Fruit fly (Drosophila melanogaster) whole organism, embryonic: ENCODE results near the gene Acp63F.

Experiments used
- B-H2 ChIP-seq: fragments of 200-800 bp; sonication (Bioruptor generic); optimal IDR thresholded peaks from 2 replicates; lab custom pipeline; 2018; ENCODE audit warnings: missing biosample characterization, mild to moderate bottlenecking, missing genetic modification characterization
- Blimp-1 ChIP-seq: fragments of 200-800 bp; sonication (Bioruptor generic); optimal IDR thresholded peaks from 3 replicates; lab custom pipeline; 2018; ENCODE audit warnings: missing biosample characterization, missing genetic modification characterization, mild to moderate bottlenecking, moderate library complexity, missing genetic modification reagents
- CG10147 ChIP-seq: fragments of 200-800 bp; sonication (Bioruptor generic); optimal IDR thresholded peaks from 2 replicates; lab custom pipeline; 2019; ENCODE audit warnings: missing biosample characterization, mild to moderate bottlenecking, missing genetic modification characterization, moderate library complexity
- CG10267 ChIP-seq: fragments of 200-800 bp; sonication (Bioruptor generic); optimal IDR thresholded peaks from 2 replicates; lab custom pipeline; 2018; ENCODE audit warnings: missing biosample characterization, mild to moderate bottlenecking, missing genetic modification characterization, moderate library complexity
- CG12236 ChIP-seq: fragments of 200-800 bp; sonication (Bioruptor generic); optimal IDR thresholded peaks from 2 replicates; lab custom pipeline; 2016; ENCODE audit warnings: missing biosample characterization, missing genetic modification characterization
- CG12391 ChIP-seq: fragments of 200-800 bp; sonication (Bioruptor generic); optimal IDR thresholded peaks from 3 replicates; lab custom pipeline; 2018; ENCODE audit warnings: missing biosample characterization, mild to moderate bottlenecking, missing genetic modification characterization, moderate library complexity
- CG13894 ChIP-seq: fragments of 200-800 bp; sonication (Bioruptor generic); optimal IDR thresholded peaks from 3 replicates; lab custom pipeline; 2018; ENCODE audit warnings: missing biosample characterization, mild to moderate bottlenecking, missing genetic modification characterization, moderate library complexity
- CG18011 ChIP-seq: fragments of 200-800 bp; sonication (Bioruptor generic); optimal IDR thresholded peaks from 2 replicates; lab custom pipeline; 2017; ENCODE audit warnings: missing biosample characterization, missing genetic modification characterization, mild to moderate bottlenecking, moderate library complexity, missing genotype
- CG18476 ChIP-seq: fragments of 200-800 bp; sonication (Bioruptor generic); optimal IDR thresholded peaks from 2 replicates; lab custom pipeline; 2016; ENCODE audit warnings: missing biosample characterization, mild to moderate bottlenecking, missing genetic modification characterization
- CG32532 ChIP-seq: fragments of 200-800 bp; sonication (Bioruptor generic); IDR thresholded peaks from 2 replicates; pipeline ENCODE4 v1.3.6; 2022; ENCODE audit warnings: missing biosample characterization, missing genetic modification characterization
- CG3995 ChIP-seq: fragments of 200-800 bp; sonication (Bioruptor generic); optimal IDR thresholded peaks from 3 replicates; lab custom pipeline; 2016; ENCODE audit warnings: missing biosample characterization, missing genetic modification characterization
- CG4282 ChIP-seq: fragments of 200-800 bp; sonication (Bioruptor generic); optimal IDR thresholded peaks from 2 replicates; lab custom pipeline; 2016; ENCODE audit warnings: missing biosample characterization, missing genetic modification characterization
- CG5245 ChIP-seq: fragments of 200-800 bp; sonication (Bioruptor generic); optimal IDR thresholded peaks from 3 replicates; lab custom pipeline; 2016; ENCODE audit warnings: missing biosample characterization, missing genetic modification characterization
- CG5953 ChIP-seq: fragments of 200-800 bp; sonication (Bioruptor generic); IDR thresholded peaks from 2 replicates; pipeline ENCODE4 v1.3.6; 2022; ENCODE audit warnings: missing biosample characterization, missing genetic modification characterization
- CG6272 ChIP-seq: fragments of 200-800 bp; sonication (Bioruptor generic); IDR thresholded peaks from 2 replicates; pipeline ENCODE4 v1.3.6; 2022; ENCODE audit warnings: missing biosample characterization, missing genetic modification characterization
- CG7786 ChIP-seq: fragments of 200-800 bp; sonication (Bioruptor generic); optimal IDR thresholded peaks from 2 replicates; lab custom pipeline; 2016; ENCODE audit warnings: missing biosample characterization, missing genetic modification characterization
- CG7839 ChIP-seq: fragments of 200-800 bp; sonication (Bioruptor generic); optimal IDR thresholded peaks from 3 replicates; lab custom pipeline; 2018; ENCODE audit warnings: missing biosample characterization, mild to moderate bottlenecking, missing genetic modification characterization, moderate library complexity
- CG8924 ChIP-seq: fragments of 200-800 bp; optimal IDR thresholded peaks from 3 replicates; lab custom pipeline; 2019; ENCODE audit warnings: missing biosample characterization, mild to moderate bottlenecking, missing genetic modification characterization, moderate library complexity
- Deaf1 ChIP-seq: fragments of 200-800 bp; optimal IDR thresholded peaks from 3 replicates; lab custom pipeline; 2019; ENCODE audit warnings: missing biosample characterization, mild to moderate bottlenecking, missing genetic modification characterization, moderate library complexity
- Dip3 ChIP-seq: fragments of 200-800 bp; sonication (Bioruptor generic); optimal IDR thresholded peaks from 3 replicates; lab custom pipeline; 2016; ENCODE audit warnings: missing biosample characterization, missing genetic modification characterization
- Drgx ChIP-seq: fragments of 200-800 bp; sonication (Bioruptor generic); IDR thresholded peaks from 2 replicates; pipeline ENCODE4 v1.3.6; 2022; ENCODE audit warnings: missing biosample characterization, missing genetic modification characterization
- Ets97D ChIP-seq: fragments of 200-800 bp; sonication (Bioruptor generic); optimal IDR thresholded peaks from 3 replicates; lab custom pipeline; 2016; ENCODE audit warnings: missing biosample characterization, missing genetic modification characterization
- Fer2 ChIP-seq: fragments of 200-800 bp; sonication (Bioruptor generic); optimal IDR thresholded peaks from 2 replicates; lab custom pipeline; 2018; ENCODE audit warnings: missing biosample characterization, mild to moderate bottlenecking, missing genetic modification characterization, moderate library complexity
- HLH3B ChIP-seq: fragments of 200-800 bp; sonication (Bioruptor generic); IDR thresholded peaks from 2 replicates; pipeline ENCODE4 v1.3.6; 2022; ENCODE audit warnings: missing biosample characterization, missing genetic modification characterization
- Hand ChIP-seq: fragments of 200-800 bp; sonication (Bioruptor generic); optimal IDR thresholded peaks from 2 replicates; lab custom pipeline; 2017; ENCODE audit warnings: mild to moderate bottlenecking, missing biosample characterization, missing genetic modification reagents, missing genetic modification characterization
- HmgD ChIP-seq: fragments of 200-800 bp; sonication (Bioruptor generic); optimal IDR thresholded peaks from 3 replicates; lab custom pipeline; 2016; ENCODE audit warnings: missing biosample characterization, missing genetic modification characterization
- HmgZ ChIP-seq: fragments of 200-800 bp; sonication (Bioruptor generic); optimal IDR thresholded peaks from 2 replicates; lab custom pipeline; 2018; ENCODE audit warnings: missing biosample characterization, mild to moderate bottlenecking, missing genetic modification characterization
- Myb ChIP-seq: fragments of 200-800 bp; sonication (Bioruptor generic); optimal IDR thresholded peaks from 2 replicates; lab custom pipeline; 2016; ENCODE audit warnings: missing biosample characterization, missing genetic modification characterization
- Nf-YB ChIP-seq: fragments of 200-800 bp; sonication (Bioruptor generic); optimal IDR thresholded peaks from 3 replicates; lab custom pipeline; 2019; ENCODE audit warnings: missing biosample characterization, mild to moderate bottlenecking, missing genetic modification characterization, moderate library complexity
- Nf-YC ChIP-seq: fragments of 200-800 bp; optimal IDR thresholded peaks from 3 replicates; lab custom pipeline; 2019; ENCODE audit warnings: missing biosample characterization, mild to moderate bottlenecking, missing genetic modification characterization, moderate library complexity
- Scr ChIP-seq: fragments of 200-800 bp; sonication (Bioruptor generic); IDR thresholded peaks from 2 replicates; pipeline ENCODE4 v1.3.6; 2022; ENCODE audit warnings: missing biosample characterization, missing genetic modification characterization; ENCODE audit not compliant: partially characterized antibody
- aop ChIP-seq: fragments of 200-800 bp; sonication (Bioruptor generic); IDR thresholded peaks from 2 replicates; pipeline ENCODE4 v1.3.6; 2022; ENCODE audit warnings: missing biosample characterization, missing genetic modification characterization
- br ChIP-seq: fragments of >200 bp; optimal IDR thresholded peaks from 2 replicates; lab custom pipeline; 2017
- ci ChIP-seq: fragments of 200-800 bp; sonication (Bioruptor generic); IDR thresholded peaks from 3 replicates; pipeline ENCODE4 v1.3.6; 2022; ENCODE audit warnings: missing biosample characterization, missing genetic modification characterization
- crc ChIP-seq: fragments of 200-800 bp; sonication (Bioruptor generic); optimal IDR thresholded peaks from 2 replicates; lab custom pipeline; 2016; ENCODE audit warnings: missing biosample characterization, missing genetic modification characterization
- danr ChIP-seq: fragments of 200-800 bp; sonication (Bioruptor generic); IDR thresholded peaks from 2 replicates; pipeline ENCODE4 v1.3.6; 2022; ENCODE audit warnings: missing biosample characterization, missing genetic modification characterization
- dmrt99B ChIP-seq: fragments of 200-800 bp; sonication (Bioruptor generic); optimal IDR thresholded peaks from 2 replicates; lab custom pipeline; 2018; ENCODE audit warnings: missing biosample characterization, mild to moderate bottlenecking, missing genetic modification characterization, moderate library complexity
- fd102C ChIP-seq: fragments of 200-800 bp; sonication (Bioruptor generic); optimal IDR thresholded peaks from 2 replicates; lab custom pipeline; 2018; ENCODE audit warnings: missing biosample characterization, mild to moderate bottlenecking, missing genetic modification characterization, moderate library complexity
- gfzf ChIP-seq: fragments of 200-800 bp; sonication (Bioruptor generic); optimal IDR thresholded peaks from 2 replicates; lab custom pipeline; 2016; ENCODE audit warnings: missing biosample characterization, mild to moderate bottlenecking, missing genetic modification characterization, moderate library complexity
- insv ChIP-seq, 2 experiments: fragments of 200-800 bp; sonication (Bioruptor generic); optimal IDR thresholded peaks; 3 replicates each; lab custom pipeline; 2016 to 2018; ENCODE audit warnings: missing biosample characterization in 2 of 2, missing genetic modification characterization in 2 of 2
- luna ChIP-seq: fragments of 200-800 bp; sonication (Bioruptor generic); optimal IDR thresholded peaks from 2 replicates; lab custom pipeline; 2016; ENCODE audit warnings: missing biosample characterization, missing genetic modification characterization
- mam ChIP-seq: fragments of 200-800 bp; sonication (Bioruptor generic); optimal IDR thresholded peaks from 3 replicates; lab custom pipeline; 2016; ENCODE audit warnings: missing biosample characterization, missing genetic modification characterization
- mld ChIP-seq: fragments of 200-800 bp; sonication (Bioruptor generic); IDR thresholded peaks from 3 replicates; pipeline ENCODE4 v1.3.6; 2022; ENCODE audit warnings: missing biosample characterization, missing genetic modification characterization; ENCODE audit not compliant: partially characterized antibody
- pan ChIP-seq, 4 experiments: fragments of >200 bp in 3 of 4; fragments of 200-800 bp in 1 of 4; sonication (Bioruptor generic) in 1 of 4; optimal IDR thresholded peaks in 3 of 4; IDR thresholded peaks in 1 of 4; 2 replicates each; pipeline versions ENCODE4 v1.3.6 to Lab custom; 2017 to 2022; ENCODE audit warnings: missing biosample characterization in 2 of 4, missing genetic modification characterization in 2 of 4, mixed read lengths in 1 of 4
- pho ChIP-seq: fragments of 200-800 bp; sonication (Bioruptor generic); optimal IDR thresholded peaks from 2 replicates; lab custom pipeline; 2016; ENCODE audit warnings: missing biosample characterization, missing genetic modification characterization
- pita ChIP-seq: fragments of 200-800 bp; sonication (Bioruptor generic); optimal IDR thresholded peaks from 2 replicates; lab custom pipeline; 2017; ENCODE audit warnings: missing biosample characterization, mild to moderate bottlenecking, missing genetic modification characterization
- repo ChIP-seq: fragments of 200-800 bp; sonication (Bioruptor generic); optimal IDR thresholded peaks from 2 replicates; lab custom pipeline; 2016; ENCODE audit warnings: missing biosample characterization, missing genetic modification characterization
- scrt ChIP-seq: fragments of 200-800 bp; sonication (Bioruptor generic); optimal IDR thresholded peaks from 2 replicates; lab custom pipeline; 2018; ENCODE audit warnings: missing biosample characterization, mild to moderate bottlenecking, missing genetic modification characterization, moderate library complexity
- tio ChIP-seq: fragments of 200-800 bp; sonication (Bioruptor generic); optimal IDR thresholded peaks from 2 replicates; lab custom pipeline; 2017; ENCODE audit warnings: missing biosample characterization, missing genetic modification characterization, inconsistent platforms
- vnd ChIP-seq: fragments of 200-800 bp; sonication (Bioruptor generic); IDR thresholded peaks from 3 replicates; pipeline ENCODE4 v1.3.6; 2022; ENCODE audit warnings: missing biosample characterization, missing genetic modification characterization; ENCODE audit not compliant: partially characterized antibody

Gene Acp63F

DNA sequence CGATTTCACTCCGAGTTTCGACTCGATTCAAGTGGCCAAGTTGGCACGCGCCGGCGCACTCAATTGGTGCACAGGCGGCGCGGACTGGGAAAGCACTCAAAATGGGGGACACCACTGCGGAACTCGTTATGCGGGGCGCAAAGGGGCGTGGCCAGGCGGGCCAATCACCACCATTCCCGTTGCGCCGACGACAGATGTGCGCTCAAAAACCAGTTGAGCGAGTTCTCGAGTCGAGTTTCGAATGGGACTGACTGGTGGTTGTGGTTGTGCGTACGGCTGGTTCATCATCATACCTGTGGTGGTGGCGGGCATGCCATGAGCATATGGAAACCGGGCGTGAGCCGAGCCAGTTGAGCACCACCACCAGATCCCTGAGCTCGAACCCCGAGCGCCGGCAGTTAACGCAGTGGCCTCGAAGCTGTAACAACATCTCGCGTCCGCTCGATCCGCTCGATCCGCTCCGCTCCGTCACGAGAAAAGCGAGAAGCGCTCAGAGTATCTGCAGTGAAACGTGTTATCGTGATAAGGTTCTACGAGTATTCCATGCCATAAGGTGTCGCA, 29.7 kb upstream of the Acp63F start, which contains the start of gene Awh (continued):
- TF ChIP-seq Blimp-1: no peak
- TF ChIP-seq CG6272 (GFP tag; lab: Robert Waterston, UW): no peak
- no peak for TF ChIP-seq Myb (GFP tag; lab: Kevin White, UChicago)
- peak; percentile 51 for TF ChIP-seq Scr (GFP tag; lab: Robert Waterston, UW)
- TF ChIP-seq CG13894 (tag; lab: Kevin White, UChicago): no peak
- TF ChIP-seq HLH3B: no peak
- no peak for TF ChIP-seq CG12391 (tag; lab: Kevin White, UChicago)
- no peak for TF ChIP-seq CG18476
- TF ChIP-seq mld (GFP tag; lab: Robert Waterston, UW): no peak
- peak; percentile 26 for TF ChIP-seq Deaf1 (tag; lab: Kevin White, UChicago)
- TF ChIP-seq crc (GFP tag; lab: Kevin White, UChicago): no peak
- TF ChIP-seq CG8924: no peak
- TF ChIP-seq Nf-YB (GFP tag; lab: Kevin White, UChicago): peak; percentile 99
- no peak for TF ChIP-seq CG4282
- TF ChIP-seq mam (GFP tag; lab: Kevin White, UChicago): no peak
- no peak for TF ChIP-seq CG10267 (tag; lab: Kevin White, UChicago)
- TF ChIP-seq scrt (GFP tag; lab: Kevin White, UChicago): no peak
- TF ChIP-seq Dip3 (GFP tag; lab: Kevin White, UChicago): no peak
- no peak for TF ChIP-seq Hand (GFP tag; lab: Kevin White, UChicago)
- TF ChIP-seq CG5953 (GFP tag; lab: Robert Waterston, UW): no peak
- TF ChIP-seq br (lab: Kevin White, UChicago): no peak
- TF ChIP-seq ci (GFP tag; lab: Robert Waterston, UW): 0 out of 3 replicates have a peak, but pooled peaks have one; percentile 59
- no peak for TF ChIP-seq danr
- no peak for TF ChIP-seq gfzf (GFP tag; lab: Kevin White, UChicago)
- no peak for TF ChIP-seq CG7786 (GFP tag; lab: Kevin White, UChicago)
- peak; percentile 37; the same call in 1 of the 2 replicates for TF ChIP-seq CG32532 (GFP tag; lab: Robert Waterston, UW)
- TF ChIP-seq CG10147 (GFP tag; lab: Kevin White, UChicago): no peak
- TF ChIP-seq pita: no peak
- TF ChIP-seq B-H2 (GFP tag; lab: Kevin White, UChicago): no peak
- no peak for TF ChIP-seq pan (optimal IDR thresholded peaks at IDR 0.05; lab: Kevin White, UChicago)
- no peak for TF ChIP-seq pan (GFP tag; optimal IDR thresholded peaks at IDR 0.05 in 1 of 2, IDR thresholded peaks at IDR 0.05 in 1 of 2)
- TF ChIP-seq luna (GFP tag; lab: Kevin White, UChicago): no peak
- no peak for TF ChIP-seq HmgD (GFP tag; lab: Kevin White, UChicago)
- TF ChIP-seq HmgZ: no peak
- TF ChIP-seq CG7839 (tag; lab: Kevin White, UChicago): no peak
- TF ChIP-seq CG3995: no peak
- no peak for TF ChIP-seq aop
- no peak for TF ChIP-seq repo
- no peak for TF ChIP-seq tio
- TF ChIP-seq vnd (GFP tag; lab: Robert Waterston, UW): no peak
- TF ChIP-seq fd102C (GFP tag; lab: Kevin White, UChicago): no peak
- TF ChIP-seq CG5245 (GFP tag; lab: Kevin White, UChicago): no peak
- no peak for TF ChIP-seq CG18011 (GFP tag; lab: Kevin White, UChicago)
- no peak for TF ChIP-seq Drgx (GFP tag; lab: Robert Waterston, UW)
- no peak for TF ChIP-seq insv (GFP tag; optimal IDR thresholded peaks at IDR 0.05; lab: Kevin White, UChicago)
- no peak for TF ChIP-seq pho
- no peak for TF ChIP-seq dmrt99B (tag; lab: Kevin White, UChicago)
- peak; percentile 98 for TF ChIP-seq Nf-YC (tag; lab: Kevin White, UChicago)
- no peak for TF ChIP-seq Fer2 (tag; lab: Kevin White, UChicago)
- no peak for TF ChIP-seq Ets97D (GFP tag; lab: Kevin White, UChicago)
- no peak for TF ChIP-seq CG12236 (GFP tag; lab: Kevin White, UChicago)
